Worm (Caenorhabditis elegans) whole organism, L4 larva: ENCODE results near the gene T05A8.2.

Experiments
- F10B5.3 ChIP-seq: sonication (generic microtip); optimal IDR thresholded peaks from 2 replicates; lab custom pipeline; 2016; ENCODE audit warnings: mild to moderate bottlenecking, missing genetic modification characterization, missing compliant biosample characterization
- F49E8.2 ChIP-seq: sonication (generic microtip); optimal IDR thresholded peaks from 2 replicates; lab custom pipeline; 2016; ENCODE audit warnings: missing compliant biosample characterization, mild to moderate bottlenecking, missing genetic modification characterization, borderline replicate concordance
- ama-1 ChIP-seq: fragments of 150-350 bp; optimal IDR thresholded peaks from 2 replicates; lab custom pipeline; 2014; ENCODE audit warnings: inconsistent platforms, mixed read lengths
- ceh-82 ChIP-seq: sonication (generic microtip); optimal IDR thresholded peaks from 2 replicates; lab custom pipeline; 2017; ENCODE audit warnings: missing biosample characterization, missing genetic modification characterization
- fos-1 ChIP-seq: fragments of 150-350 bp; optimal IDR thresholded peaks from 2 replicates; lab custom pipeline; 2014; ENCODE audit warnings: missing biosample characterization, missing genetic modification characterization
- hlh-30 ChIP-seq: sonication (generic microtip); optimal IDR thresholded peaks from 2 replicates; lab custom pipeline; 2017; ENCODE audit warnings: antibody characterized with exemption, mild to moderate bottlenecking, missing genetic modification characterization, missing compliant biosample characterization; ENCODE audit not compliant: insufficient read depth
- lin-38 ChIP-seq: fragments of 200-800 bp; sonication (Bioruptor generic); IDR thresholded peaks from 2 replicates; pipeline ENCODE4 v1.3.6; 2022; ENCODE audit warnings: missing genetic modification reagents, missing genetic modification characterization, missing compliant biosample characterization
- lin-39 ChIP-seq: fragments of 150-350 bp; optimal IDR thresholded peaks from 2 replicates; lab custom pipeline; 2014; ENCODE audit warnings: missing biosample characterization, missing genetic modification reagents, missing genetic modification characterization
- mdl-1 ChIP-seq, 2 experiments: fragments of 150-350 bp in 1 of 2; sonication (generic microtip) in 1 of 2; optimal IDR thresholded peaks; 2 replicates each; lab custom pipeline; 2014 to 2017; ENCODE audit warnings: missing biosample characterization in 2 of 2, missing genetic modification characterization in 2 of 2
- nhr-237 ChIP-seq: sonication (generic microtip); optimal IDR thresholded peaks from 2 replicates; lab custom pipeline; 2017; ENCODE audit warnings: missing biosample characterization, missing genetic modification characterization
- nhr-77 ChIP-seq: fragments of 150-350 bp; optimal IDR thresholded peaks from 2 replicates; lab custom pipeline; 2014; ENCODE audit warnings: missing biosample characterization, missing genetic modification characterization
- pha-4 ChIP-seq, 2 experiments: fragments of 150-350 bp in 1 of 2; fragments of 200-800 bp in 1 of 2; sonication (Bioruptor generic) in 1 of 2; IDR thresholded peaks in 1 of 2; optimal IDR thresholded peaks in 1 of 2; 2 replicates each; pipeline versions ENCODE4 v1.3.6 to Lab custom; 2014 to 2022; ENCODE audit warnings: missing genetic modification characterization in 2 of 2, missing genetic modification reagents in 2 of 2, missing biosample characterization in 1 of 2, missing compliant biosample characterization in 1 of 2
- set-16 ChIP-seq: fragments of 200-800 bp; sonication (Bioruptor generic); IDR thresholded peaks from 2 replicates; pipeline ENCODE4 v1.3.6; 2022; ENCODE audit warnings: missing genetic modification reagents, missing genetic modification characterization, missing compliant biosample characterization
- skn-1 ChIP-seq: fragments of 150-350 bp; optimal IDR thresholded peaks from 2 replicates; lab custom pipeline; 2014; ENCODE audit warnings: missing biosample characterization, missing genetic modification characterization

DNA sequence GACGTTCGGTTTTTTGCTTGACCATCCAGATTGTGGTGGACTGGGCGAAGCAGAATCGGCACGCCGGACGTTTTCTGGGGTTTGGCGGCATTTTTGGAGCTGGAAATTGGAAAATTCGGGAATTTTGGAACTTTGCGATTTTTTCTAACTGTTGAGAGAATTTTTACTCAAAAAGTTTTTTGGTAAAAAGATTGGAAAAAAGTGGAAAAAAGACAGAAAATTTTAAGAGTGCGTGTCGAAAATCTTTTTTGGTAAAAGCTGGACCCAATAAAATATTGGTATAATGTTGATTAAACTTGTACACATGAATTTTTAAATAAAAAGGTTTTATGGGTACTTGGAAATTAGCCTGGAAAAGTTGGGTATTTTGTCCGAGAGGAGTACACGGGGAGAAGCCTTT lies 31.4 kb upstream of the T05A8.2 start, which contains the start of gene T05A8.7:
- TF ChIP-seq F49E8.2 (tag; lab: Kevin White, UChicago) (no peak), pha-4 (GFP tag; IDR thresholded peaks at IDR 0.05; lab: Robert Waterston, UW) (no peak), pha-4 (tag; optimal IDR thresholded peaks at IDR 0.05; lab: Kevin White, UChicago) (no peak), set-16 (GFP tag; lab: Robert Waterston, UW) (no peak), lin-39 (no peak), F10B5.3 (tag; lab: Kevin White, UChicago) (no peak), ceh-82 (tag; lab: Kevin White, UChicago) (no peak), hlh-30 (tag; lab: Kevin White, UChicago) (no peak), fos-1 (no peak), lin-38 (GFP tag; lab: Robert Waterston, UW) (no peak), nhr-77 (tag; lab: Kevin White, UChicago) (no peak), skn-1 (tag; lab: Kevin White, UChicago) (no peak), mdl-1 (tag; optimal IDR thresholded peaks at IDR 0.05; lab: Kevin White, UChicago) (no peak), ama-1 (lab: Kevin White, UChicago) (no peak), nhr-237 (tag; lab: Kevin White, UChicago) (no peak)
